Worm (Caenorhabditis elegans) whole organism, L4 larva: ENCODE measurements around the gene C06H2.2.

Source experiments
- ZK337.2 ChIP-seq: fragments of 200-800 bp; sonication (Bioruptor generic); IDR thresholded peaks from 2 replicates; pipeline ENCODE4 v1.3.6; 2022; ENCODE audit warnings: missing genetic modification reagents, missing genetic modification characterization, missing compliant biosample characterization
- arid-1 ChIP-seq: fragments of 200-800 bp; sonication (Bioruptor generic); conservative IDR thresholded peaks from 2 replicates; pipeline ENCODE4 v1.3.6; 2022; ENCODE audit warnings: missing genetic modification reagents, missing genetic modification characterization, missing compliant biosample characterization
- ces-1 ChIP-seq: fragments of 150-350 bp; sonication (generic microtip); optimal IDR thresholded peaks from 4 replicates; lab custom pipeline; 2014; ENCODE audit warnings: missing biosample characterization, missing genetic modification reagents, missing genetic modification characterization
- dpl-1 ChIP-seq: fragments of 150-350 bp; optimal IDR thresholded peaks from 2 replicates; lab custom pipeline; 2014; ENCODE audit warnings: missing biosample characterization, missing genetic modification reagents, missing genetic modification characterization
- fkh-10 ChIP-seq: fragments of 150-350 bp; optimal IDR thresholded peaks from 2 replicates; lab custom pipeline; 2014; ENCODE audit warnings: missing biosample characterization, missing genetic modification reagents, missing genetic modification characterization
- lin-15B ChIP-seq: fragments of 150-350 bp; sonication (generic microtip); optimal IDR thresholded peaks from 3 replicates; lab custom pipeline; 2014; ENCODE audit warnings: missing biosample characterization, missing genetic modification characterization
- mep-1 ChIP-seq: fragments of 150-350 bp; sonication (generic microtip); optimal IDR thresholded peaks from 3 replicates; lab custom pipeline; 2014; ENCODE audit warnings: missing biosample characterization, missing genetic modification characterization
- nhr-102 ChIP-seq: sonication (generic microtip); optimal IDR thresholded peaks from 2 replicates; lab custom pipeline; 2016; ENCODE audit warnings: mild to moderate bottlenecking, missing genetic modification characterization, moderate library complexity, missing compliant biosample characterization
- pha-4 ChIP-seq, 2 experiments: fragments of 150-350 bp in 1 of 2; fragments of 200-800 bp in 1 of 2; sonication (Bioruptor generic) in 1 of 2; IDR thresholded peaks in 1 of 2; optimal IDR thresholded peaks in 1 of 2; 2 replicates each; pipeline versions ENCODE4 v1.3.6 to Lab custom; 2014 to 2022; ENCODE audit warnings: missing genetic modification characterization in 2 of 2, missing genetic modification reagents in 2 of 2, missing biosample characterization in 1 of 2, missing compliant biosample characterization in 1 of 2
- unc-130 ChIP-seq: sonication (generic microtip); optimal IDR thresholded peaks from 2 replicates; lab custom pipeline; 2016; ENCODE audit warnings: missing genetic modification reagents, missing genetic modification characterization, missing compliant biosample characterization
- unc-39 ChIP-seq: sonication (generic microtip); optimal IDR thresholded peaks from 2 replicates; lab custom pipeline; 2017; ENCODE audit warnings: missing biosample characterization, missing genetic modification characterization
- zip-2 ChIP-seq: fragments of 150-350 bp; optimal IDR thresholded peaks from 2 replicates; lab custom pipeline; 2014; ENCODE audit warnings: missing biosample characterization, missing genetic modification characterization
- ztf-7 ChIP-seq: fragments of 150-350 bp; optimal IDR thresholded peaks from 2 replicates; lab custom pipeline; 2014; ENCODE audit warnings: missing biosample characterization, missing genetic modification characterization

DNA sequence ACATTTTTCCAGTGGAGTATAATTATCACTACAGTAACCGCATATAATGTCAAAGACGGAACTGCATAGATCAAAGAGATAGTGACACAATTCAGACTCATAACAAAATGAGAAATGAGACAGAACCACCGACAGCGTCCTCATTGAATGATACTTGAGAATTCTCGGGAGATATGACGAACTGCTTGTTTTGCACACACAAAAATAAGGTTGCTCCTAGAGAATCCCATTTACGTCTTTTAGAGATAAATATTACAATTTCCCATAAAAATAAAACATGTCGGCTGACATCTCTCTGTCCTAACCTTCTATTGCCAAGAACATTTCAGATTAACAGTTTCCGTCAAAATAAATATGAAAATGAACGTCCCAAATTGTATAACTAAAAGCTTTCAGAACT is 30.5 kb downstream of the C06H2.2 start, which contains the start of gene srg-38:
- no peak for TF ChIP-seq unc-39 (tag; lab: Kevin White, UChicago)
- TF ChIP-seq dpl-1 = no peak
- no peak for TF ChIP-seq ZK337.2 (GFP tag; lab: Robert Waterston, UW)
- TF ChIP-seq arid-1 = no peak
- TF ChIP-seq ztf-7 (tag; lab: Kevin White, UChicago) = no peak
- no peak for TF ChIP-seq ces-1 (GFP tag; lab: Kevin White, UChicago)
- no peak for TF ChIP-seq unc-130
- TF ChIP-seq nhr-102 (tag; lab: Kevin White, UChicago) = no peak
- TF ChIP-seq pha-4 (GFP tag; IDR thresholded peaks at IDR 0.05; lab: Robert Waterston, UW) = no peak
- TF ChIP-seq pha-4 (tag; optimal IDR thresholded peaks at IDR 0.05; lab: Kevin White, UChicago) = no peak
- no peak for TF ChIP-seq mep-1
- TF ChIP-seq fkh-10 = no peak
- TF ChIP-seq zip-2 (tag; lab: Kevin White, UChicago) = no peak
- TF ChIP-seq lin-15B (tag; lab: Kevin White, UChicago) = no peak
